Worm (Caenorhabditis elegans) whole organism, L2 larva: ENCODE measurements around the gene pqn-78.
"Not testable (repeated sequence)": the region's sequence is repeated elsewhere in the genome, so short reads cannot be mapped to it uniquely, and the experiment has no call there.

Experiments used
- Y55F3AM.14 ChIP-seq: fragments of 200-800 bp; sonication (Bioruptor generic); optimal IDR thresholded peaks from 2 replicates; lab custom pipeline; 2018; ENCODE audit warnings: mild to moderate bottlenecking, missing genetic modification characterization, missing compliant biosample characterization
- alr-1 ChIP-seq: fragments of 150-350 bp; optimal IDR thresholded peaks from 2 replicates; lab custom pipeline; 2014; ENCODE audit warnings: missing biosample characterization, missing genetic modification characterization
- egl-27 ChIP-seq: sonication (generic microtip); optimal IDR thresholded peaks from 3 replicates; lab custom pipeline; 2017; ENCODE audit warnings: missing biosample characterization, missing genetic modification reagents, missing genetic modification characterization
- lsy-2 ChIP-seq, 2 experiments: fragments of 150-350 bp in 1 of 2; sonication (generic microtip) in 1 of 2; optimal IDR thresholded peaks; 2 replicates each; lab custom pipeline; 2014 to 2017; ENCODE audit warnings: missing biosample characterization in 2 of 2, missing genetic modification characterization in 2 of 2
- nhr-77 ChIP-seq: fragments of 150-350 bp; optimal IDR thresholded peaks from 2 replicates; lab custom pipeline; 2014; ENCODE audit warnings: missing biosample characterization, missing genetic modification characterization
- sma-9 ChIP-seq, 2 experiments: fragments of 150-350 bp in 1 of 2; sonication (generic microtip) in 1 of 2; optimal IDR thresholded peaks; 2 replicates each; lab custom pipeline; 2014 to 2016; ENCODE audit warnings: missing genetic modification characterization in 2 of 2, mild to moderate bottlenecking in 1 of 2, missing biosample characterization in 1 of 2, missing compliant biosample characterization in 1 of 2, missing genetic modification reagents in 1 of 2, moderate library complexity in 1 of 2
- snpc-4 ChIP-seq: fragments of 150-350 bp; optimal IDR thresholded peaks from 2 replicates; lab custom pipeline; 2014; ENCODE audit warnings: missing biosample characterization, missing genetic modification characterization
- ztf-11 ChIP-seq: sonication (generic microtip); optimal IDR thresholded peaks from 2 replicates; lab custom pipeline; 2017; ENCODE audit warnings: missing biosample characterization, missing genetic modification characterization

ce11 chrIV:15641699-15642098, 46.9 kb upstream of the pqn-78 start, which contains the start of gene Y105C5A.12:
- not testable (repeated sequence) for TF ChIP-seq egl-27; Y55F3AM.14 (GFP tag; lab: Kevin White, UChicago); lsy-2 (tag; optimal IDR thresholded peaks at IDR 0.05; lab: Kevin White, UChicago); sma-9 (GFP tag; optimal IDR thresholded peaks at IDR 0.05; lab: Kevin White, UChicago); sma-9 (tag; optimal IDR thresholded peaks at IDR 0.05; lab: Kevin White, UChicago); nhr-77 (tag; lab: Kevin White, UChicago); snpc-4 (tag; lab: Kevin White, UChicago); alr-1; ztf-11 (tag; lab: Kevin White, UChicago)
